Fruit fly (Drosophila melanogaster) S2 (cell line): ENCODE data around the gene lgs.

Experiments
- CG8478 ChIP-seq: fragments of >200 bp; optimal IDR thresholded peaks from 2 replicates; lab custom pipeline; 2018
- CTCF ChIP-seq, 2 experiments: fragments of >200 bp; optimal IDR thresholded peaks; 2 replicates each; lab custom pipeline; 2018

DNA sequence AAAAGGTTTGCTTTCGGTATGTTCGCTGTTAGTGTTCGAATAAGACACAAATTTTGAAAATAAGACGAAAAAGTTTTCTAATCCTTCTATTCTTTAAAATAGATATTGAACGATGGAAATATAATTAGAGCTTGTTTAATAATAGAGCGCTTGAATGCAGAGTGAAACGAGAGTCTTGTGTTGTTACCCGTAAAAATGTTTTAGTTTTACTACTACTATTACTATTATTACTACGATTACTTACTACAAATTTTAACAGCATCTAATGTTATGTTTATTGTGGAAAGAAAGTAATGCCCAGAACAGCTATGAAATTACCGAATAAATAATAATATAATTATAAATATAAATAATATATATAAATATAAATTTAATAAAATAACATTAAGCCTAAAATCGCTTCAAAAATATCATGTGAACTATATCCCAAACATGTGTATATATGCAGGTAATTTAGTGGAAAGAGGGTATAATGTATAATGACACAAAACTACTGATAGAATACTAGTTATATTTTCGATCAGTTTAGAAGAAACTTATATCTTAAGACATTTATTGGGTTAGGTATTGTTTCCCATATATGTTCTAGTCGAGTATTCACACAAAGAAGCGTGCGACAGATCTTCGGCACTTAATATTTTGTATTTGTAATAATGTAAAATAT, 23.4 kb upstream of the lgs start, which contains the start of gene CG33941:
- TF ChIP-seq CG8478 (no peak), CTCF (optimal IDR thresholded peaks at IDR 0.05; lab: Kevin White, UChicago) (no peak)
